Worm (Caenorhabditis elegans) whole organism, L4 larva: ENCODE results near the gene Y43F4A.4.
A peak's percentile ranks its signal among the peaks of the same experiment; 100 is the strongest.

ENCODE experiments used
- ama-1 ChIP-seq: fragments of 150-350 bp; optimal IDR thresholded peaks from 2 replicates; lab custom pipeline; 2014; ENCODE audit warnings: inconsistent platforms, mixed read lengths
- egl-27 ChIP-seq: sonication (generic microtip); optimal IDR thresholded peaks from 3 replicates; lab custom pipeline; 2017; ENCODE audit warnings: missing biosample characterization, missing genetic modification reagents, missing genetic modification characterization
- hmg-1.1 ChIP-seq: fragments of 200-800 bp; sonication (Bioruptor generic); IDR thresholded peaks from 2 replicates; pipeline ENCODE4 v1.3.6; 2022; ENCODE audit warnings: missing genetic modification reagents, missing genetic modification characterization, missing compliant biosample characterization
- lin-39 ChIP-seq: fragments of 150-350 bp; optimal IDR thresholded peaks from 2 replicates; lab custom pipeline; 2014; ENCODE audit warnings: missing biosample characterization, missing genetic modification reagents, missing genetic modification characterization
- mep-1 ChIP-seq: fragments of 150-350 bp; sonication (generic microtip); optimal IDR thresholded peaks from 3 replicates; lab custom pipeline; 2014; ENCODE audit warnings: missing biosample characterization, missing genetic modification characterization
- nhr-76 ChIP-seq: fragments of 150-350 bp; optimal IDR thresholded peaks from 2 replicates; lab custom pipeline; 2014; ENCODE audit warnings: missing biosample characterization, missing genetic modification characterization
- snpc-4 ChIP-seq: fragments of 150-350 bp; optimal IDR thresholded peaks from 2 replicates; lab custom pipeline; 2014; ENCODE audit warnings: missing biosample characterization, missing genetic modification characterization
- vab-7 ChIP-seq: fragments of 200-800 bp; sonication (Bioruptor generic); IDR thresholded peaks from 2 replicates; pipeline ENCODE4 v1.3.6; 2022; ENCODE audit warnings: missing genetic modification reagents, missing genetic modification characterization, missing compliant biosample characterization

ce11 chrIII:13256438-13256928 is 11.1 kb downstream of the Y43F4A.4 start, which contains the start of gene F56A8.3:
- TF ChIP-seq egl-27 (no peak), vab-7 (no peak), ama-1 (lab: Kevin White, UChicago) (no peak), hmg-1.1 (GFP tag; lab: Robert Waterston, UW) (peak; percentile 45), lin-39 (tag; lab: Kevin White, UChicago) (no peak), snpc-4 (tag; lab: Kevin White, UChicago) (no peak), mep-1 (tag; lab: Kevin White, UChicago) (no peak), nhr-76 (tag; lab: Kevin White, UChicago) (no peak)
